Worm (Caenorhabditis elegans): ENCODE results near the gene tlk-1.

The tlk-1 gene

DNA sequence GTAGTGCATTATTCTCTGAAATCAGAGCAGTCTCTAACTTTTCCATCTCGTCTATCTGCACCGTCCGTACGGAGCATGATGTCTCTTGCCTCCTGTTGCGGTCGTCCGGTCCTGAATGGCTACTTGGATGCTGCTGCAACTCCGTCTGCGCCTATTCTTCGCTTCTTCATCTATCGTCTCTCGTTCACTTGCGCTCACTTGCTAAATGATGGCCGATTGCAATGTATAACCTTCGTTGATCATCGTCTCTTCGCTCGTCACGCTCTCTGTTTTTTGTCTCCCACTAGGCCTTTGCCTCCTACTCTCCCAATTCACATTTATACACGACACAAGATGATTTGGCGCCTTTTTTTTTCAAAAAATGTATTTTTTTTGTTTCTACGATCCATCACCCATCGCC lies 2.4 kb upstream of the tlk-1 start:
- TF ChIP-seq nhr-47 (tag; optimal IDR thresholded peaks at IDR 0.05) (peak; percentile 59), sptf-1 (tag; optimal IDR thresholded peaks at IDR 0.05) (no peak), lir-3 (tag; optimal IDR thresholded peaks at IDR 0.05; ENCODE audit: poor library complexity) (no peak), nhr-19 (GFP tag; conservative IDR thresholded peaks at IDR 0.05) (no peak), efl-1 (optimal IDR thresholded peaks at IDR 0.05) (peak; percentile 49 to 64), efl-1 (GFP tag; optimal IDR thresholded peaks at IDR 0.05 in 1 of 2) (peak in 1 of 2 experiments; percentile 83), sox-4 (tag; optimal IDR thresholded peaks at IDR 0.05) (peak; percentile 14), lin-35 (GFP tag; optimal IDR thresholded peaks at IDR 0.05) (peak; percentile 26 to 61), tbx-2 (tag; optimal IDR thresholded peaks at IDR 0.05) (peak; percentile 40), fos-1 (tag; optimal IDR thresholded peaks at IDR 0.05) (peak; percentile 40), zip-4 (GFP tag; optimal IDR thresholded peaks at IDR 0.05) (no peak), fkh-10 (GFP tag; optimal IDR thresholded peaks at IDR 0.05) (peak; percentile 29), nhr-90 (tag; optimal IDR thresholded peaks at IDR 0.05; ENCODE audit: poor library complexity) (peak; percentile 0), C34B4.2 (tag; optimal IDR thresholded peaks at IDR 0.05) (no peak), fkh-8 (tag; optimal IDR thresholded peaks at IDR 0.05) (peak; percentile 72), egl-27 (tag; optimal IDR thresholded peaks at IDR 0.05) (no peak), mep-1 (tag; optimal IDR thresholded peaks at IDR 0.05) (peak; percentile 21), dpl-1 (GFP tag; optimal IDR thresholded peaks at IDR 0.05) (peak; percentile 31 to 56 (median 39)), ceh-82 (tag; optimal IDR thresholded peaks at IDR 0.05) (peak in 2 of 3 experiments; percentile 22 to 60), xbp-1 (tag; optimal IDR thresholded peaks at IDR 0.05) (peak; percentile 50), nhr-85 (tag) (no peak), nhr-77 (tag; optimal IDR thresholded peaks at IDR 0.05) (peak; percentile 11), nhr-20 (tag; optimal IDR thresholded peaks at IDR 0.05) (peak; percentile 60), lin-14 (GFP tag; optimal IDR thresholded peaks at IDR 0.05) (peak; percentile 92), hlh-4 (tag; optimal IDR thresholded peaks at IDR 0.05) (no peak), elt-3 (tag; optimal IDR thresholded peaks at IDR 0.05) (no peak), sup-37 (GFP tag; optimal IDR thresholded peaks at IDR 0.05) (no peak), blmp-1 (tag; optimal IDR thresholded peaks at IDR 0.05) (peak; percentile 49), unc-130 (tag; optimal IDR thresholded peaks at IDR 0.05) (peak; percentile 63), lsy-2 (tag; optimal IDR thresholded peaks at IDR 0.05) (peak; percentile 17 to 71), C16A3.4 (tag; optimal IDR thresholded peaks at IDR 0.05) (peak; percentile 48), snu-23 (GFP tag; optimal IDR thresholded peaks at IDR 0.05) (peak; percentile 78), swsn-7 (tag; optimal IDR thresholded peaks at IDR 0.05) (peak; percentile 68), ztf-4 (tag; optimal IDR thresholded peaks at IDR 0.05) (peak; percentile 38), nhr-237 (tag; optimal IDR thresholded peaks at IDR 0.05) (no peak), dsc-1 (tag; optimal IDR thresholded peaks at IDR 0.05) (peak; percentile 42), egl-13 (tag; optimal IDR thresholded peaks at IDR 0.05) (peak; percentile 2), mdl-1 (tag; optimal IDR thresholded peaks at IDR 0.05) (peak in 1 of 2 experiments; percentile 63), unc-86 (tag; optimal IDR thresholded peaks at IDR 0.05) (peak; percentile 17), pqm-1 (tag; optimal IDR thresholded peaks at IDR 0.05) (no peak), nhr-71 (tag; optimal IDR thresholded peaks at IDR 0.05) (peak; percentile 76), snpc-4 (tag; optimal IDR thresholded peaks at IDR 0.05) (peak; percentile 45), rnt-1 (tag; optimal IDR thresholded peaks at IDR 0.05) (peak; percentile 77)

DNA sequence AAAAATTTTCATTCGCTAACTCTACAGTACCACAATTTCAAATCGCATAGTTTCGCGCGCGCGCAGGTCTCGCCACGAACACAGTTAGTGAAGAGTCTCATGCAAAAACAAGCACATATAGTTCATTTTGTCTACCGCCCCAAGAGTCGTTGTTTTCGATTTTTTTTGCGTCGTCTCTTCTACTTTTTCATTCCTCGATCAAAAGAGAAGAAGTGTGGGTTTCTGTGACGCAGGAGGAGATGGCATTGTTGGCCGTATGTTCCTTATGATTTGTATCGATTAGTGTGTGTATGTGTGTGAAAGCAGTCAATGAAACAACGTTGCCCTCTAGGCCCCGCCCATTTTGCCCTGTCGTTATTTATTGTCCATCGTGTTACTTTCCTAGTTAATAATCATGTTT lies 1.8 kb upstream of the tlk-1 start:
- TF ChIP-seq lin-35 (GFP tag; optimal IDR thresholded peaks at IDR 0.05) (peak in 1 of 2 experiments; percentile 29), egl-27 (tag; optimal IDR thresholded peaks at IDR 0.05) (no peak), rnt-1 (tag; optimal IDR thresholded peaks at IDR 0.05) (peak; percentile 29), nhr-85 (tag) (peak; percentile 65), lin-14 (GFP tag; optimal IDR thresholded peaks at IDR 0.05) (no peak), blmp-1 (tag; optimal IDR thresholded peaks at IDR 0.05) (peak; percentile 54)

All from whole organism, L1 larva.